Worm (Caenorhabditis elegans): Measurements from ENCODE around the gene F55B12.10.

F55B12.10 gene

ce11 chrV:13830813-13831212, 8.7 kb upstream of the F55B12.10 start, which contains the start of gene str-165:
str-165 (plus strand) TSS chrV:13831113.
- TF ChIP-seq him-1 (tag; optimal IDR thresholded peaks at IDR 0.05): no peak
- no peak for TF ChIP-seq W03F9.2 (tag; optimal IDR thresholded peaks at IDR 0.05)
- no peak for TF ChIP-seq dao-5 (tag; optimal IDR thresholded peaks at IDR 0.05)

- TF ChIP-seq him-1 (tag; optimal IDR thresholded peaks at IDR 0.05) (no peak), W03F9.2 (tag; optimal IDR thresholded peaks at IDR 0.05) (no peak), dao-5 (tag; optimal IDR thresholded peaks at IDR 0.05) (no peak)
Measured at ce11 chrV:13833951-13834350, 5.6 kb upstream of the F55B12.10 start, which contains the start of gene srx-129. srx-129 (plus strand) TSS chrV:13834251.

ce11 chrV:13837173-13837572, 2.4 kb upstream of the F55B12.10 start, which contains the start of gene srx-128:
srx-128 (plus strand) TSS chrV:13837473.
- TF ChIP-seq W03F9.2 (tag; optimal IDR thresholded peaks at IDR 0.05) (no peak), him-1 (tag; optimal IDR thresholded peaks at IDR 0.05) (no peak), dao-5 (tag; optimal IDR thresholded peaks at IDR 0.05) (no peak)

DNA sequence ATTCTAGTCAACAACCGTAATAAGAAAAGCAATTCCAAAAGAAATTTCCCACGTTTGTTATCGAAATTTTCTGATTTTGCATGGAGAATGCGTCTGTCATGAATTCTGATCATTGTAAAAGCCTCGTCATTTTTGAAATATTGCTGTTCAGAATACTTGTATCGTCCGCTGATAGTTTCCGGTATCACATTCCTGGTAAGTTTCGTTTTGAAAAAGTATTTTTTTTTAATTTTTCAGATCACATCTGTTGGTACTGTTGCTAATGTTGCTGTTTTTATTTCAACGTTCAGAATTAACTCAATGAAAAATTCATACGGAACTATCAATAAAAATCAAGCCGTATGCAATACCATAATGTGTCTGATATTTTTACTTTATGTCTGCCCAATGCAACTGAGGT, 1.4 kb downstream of the F55B12.10 start, which contains the start of gene srx-17:
srx-17 (plus strand) TSS at position 301 of the 400 bp plus-strand sequence.
- no peak for TF ChIP-seq him-1 (tag; optimal IDR thresholded peaks at IDR 0.05)
- TF ChIP-seq dao-5 (tag; optimal IDR thresholded peaks at IDR 0.05): no peak
- TF ChIP-seq W03F9.2 (tag; optimal IDR thresholded peaks at IDR 0.05): no peak

ce11 chrV:13843147-13843546, 3.6 kb downstream of the F55B12.10 start, which contains the start of gene srx-130:
srx-130 (plus strand) TSS chrV:13843447.
- no peak for TF ChIP-seq dao-5 (tag; optimal IDR thresholded peaks at IDR 0.05)
- no peak for TF ChIP-seq him-1 (tag; optimal IDR thresholded peaks at IDR 0.05)
- no peak for TF ChIP-seq W03F9.2 (tag; optimal IDR thresholded peaks at IDR 0.05)

DNA sequence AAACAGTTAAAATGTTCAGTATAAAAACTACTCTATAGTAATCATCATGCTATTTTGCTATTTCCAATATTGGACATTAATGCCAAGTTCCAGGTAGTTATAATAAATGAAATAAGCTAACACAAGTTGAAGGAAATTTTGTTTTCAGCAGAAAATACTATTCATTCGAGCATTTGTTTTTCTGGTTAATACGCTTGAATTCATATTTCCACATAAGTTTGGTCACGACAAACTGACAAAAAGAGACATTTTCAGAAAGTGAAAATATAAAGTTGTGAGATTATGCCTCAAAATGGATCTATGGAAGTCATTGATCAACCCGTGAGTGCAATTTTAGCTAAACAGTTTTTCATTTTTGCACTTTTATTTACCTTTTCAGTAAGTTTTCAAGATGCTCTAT, 5.6 kb downstream of the F55B12.10 start, which contains the start of gene srx-131:
srx-131 (plus strand) TSS at position 301 of the 400 bp plus-strand sequence.
- no peak for TF ChIP-seq him-1 (tag; optimal IDR thresholded peaks at IDR 0.05)
- no peak for TF ChIP-seq W03F9.2 (tag; optimal IDR thresholded peaks at IDR 0.05)
- no peak for TF ChIP-seq dao-5 (tag; optimal IDR thresholded peaks at IDR 0.05)

DNA sequence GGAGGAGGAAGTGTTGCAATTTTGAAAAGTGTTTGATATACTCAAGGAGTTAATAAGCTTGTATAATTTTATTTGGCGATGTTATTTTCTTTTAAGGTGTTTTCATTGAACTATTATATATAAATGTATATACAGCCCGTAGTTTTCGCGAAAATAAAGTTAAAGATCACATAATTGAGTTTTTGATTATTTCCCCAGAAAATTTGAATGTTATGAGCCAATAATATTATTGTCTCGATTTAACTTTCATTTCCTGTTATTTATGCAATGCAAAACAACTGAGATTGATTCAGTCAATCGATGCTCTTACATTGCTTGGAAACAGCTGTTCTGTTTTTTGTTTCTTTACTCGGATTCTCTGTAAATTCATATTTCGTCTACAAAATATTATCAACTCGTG, 8.8 kb downstream of the F55B12.10 start, which contains the start of gene srx-133:
srx-133 (plus strand) TSS at position 301 of the 400 bp plus-strand sequence.
- TF ChIP-seq W03F9.2 (tag; optimal IDR thresholded peaks at IDR 0.05) (no peak), dao-5 (tag; optimal IDR thresholded peaks at IDR 0.05) (no peak), him-1 (tag; optimal IDR thresholded peaks at IDR 0.05) (no peak)

DNA sequence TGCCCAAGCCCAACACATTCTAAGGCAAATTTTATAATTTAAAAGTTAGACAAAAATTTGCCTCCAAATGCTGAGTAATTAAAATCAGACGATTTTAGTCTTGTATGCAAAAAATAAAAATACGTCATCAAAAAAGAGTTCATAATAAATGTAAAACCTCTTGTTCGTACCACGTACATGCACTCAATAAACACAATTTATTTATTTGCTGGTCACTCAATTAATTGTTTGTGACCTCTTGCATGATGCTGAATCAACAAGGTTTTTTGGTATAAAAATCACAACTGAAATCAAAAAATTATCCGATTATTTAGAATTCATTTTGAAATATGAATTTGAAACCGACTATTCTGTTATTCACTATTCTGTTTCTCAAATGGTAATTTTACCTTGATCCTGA, 10.6 kb downstream of the F55B12.10 start, which contains the start of gene hpx-2:
hpx-2 (plus strand) TSS at position 301 of the 400 bp plus-strand sequence.
- no peak for TF ChIP-seq W03F9.2 (tag; optimal IDR thresholded peaks at IDR 0.05)
- TF ChIP-seq dao-5 (tag; optimal IDR thresholded peaks at IDR 0.05): no peak
- TF ChIP-seq him-1 (tag; optimal IDR thresholded peaks at IDR 0.05): no peak

DNA sequence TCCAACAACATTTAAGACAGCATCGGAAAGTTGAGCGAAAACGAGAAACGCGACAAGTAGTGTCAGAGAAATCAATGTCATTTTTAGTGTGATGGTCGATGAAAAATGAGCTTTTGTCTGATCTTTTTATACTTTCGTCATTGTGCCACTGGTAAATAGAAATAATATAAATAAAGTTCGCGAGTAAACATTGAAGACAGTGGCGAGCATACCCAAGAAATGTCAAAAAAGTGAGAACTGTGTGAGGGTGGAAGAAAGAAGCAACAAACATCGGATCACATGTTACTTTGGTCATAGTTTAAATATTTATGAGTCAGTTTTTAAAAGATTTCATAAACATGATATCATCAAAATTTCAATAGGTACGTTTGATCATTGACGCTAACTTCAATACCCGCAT, 14.8 kb downstream of the F55B12.10 start, which contains the start of gene ttr-21:
ttr-21 (minus strand) TSS at position 100 of the 400 bp plus-strand sequence.
- TF ChIP-seq dao-5 (tag; optimal IDR thresholded peaks at IDR 0.05) (no peak), him-1 (tag; optimal IDR thresholded peaks at IDR 0.05) (no peak), W03F9.2 (tag; optimal IDR thresholded peaks at IDR 0.05) (no peak)

ce11 chrV:13856376-13856775, 16.8 kb downstream of the F55B12.10 start, which contains the start of gene srx-134:
srx-134 (minus strand) TSS chrV:13856476.
- TF ChIP-seq him-1 (tag; optimal IDR thresholded peaks at IDR 0.05): no peak

DNA sequence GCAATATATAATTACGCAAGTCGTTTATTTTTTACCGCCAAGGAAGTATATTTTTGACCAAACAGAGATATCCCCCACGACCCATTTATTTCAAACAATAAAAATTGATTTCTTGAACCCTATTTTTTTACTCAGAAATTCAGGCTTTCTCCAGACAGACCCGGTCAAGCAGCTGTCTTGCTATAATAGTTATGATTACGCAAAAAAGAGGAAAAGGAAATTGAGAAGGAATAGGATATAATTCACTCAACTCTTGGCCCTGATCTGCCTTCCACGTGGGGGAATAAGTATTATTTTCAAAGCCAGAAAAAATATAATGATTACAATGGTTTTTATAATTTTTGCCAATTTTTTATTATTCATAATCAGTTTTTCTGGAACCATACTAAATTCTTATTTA, 17.6 kb downstream of the F55B12.10 start, which contains the start of gene srx-136:
srx-136 (plus strand) TSS at position 301 of the 400 bp plus-strand sequence.
- TF ChIP-seq him-1 (tag; optimal IDR thresholded peaks at IDR 0.05) (no peak), dao-5 (tag; optimal IDR thresholded peaks at IDR 0.05) (no peak), W03F9.2 (tag; optimal IDR thresholded peaks at IDR 0.05) (no peak)

ce11 chrV:13858906-13859305, 19.4 kb downstream of the F55B12.10 start, which contains the start of gene srx-135:
srx-135 (plus strand) TSS chrV:13859206.
- TF ChIP-seq W03F9.2 (tag; optimal IDR thresholded peaks at IDR 0.05) (no peak), him-1 (tag; optimal IDR thresholded peaks at IDR 0.05) (no peak), dao-5 (tag; optimal IDR thresholded peaks at IDR 0.05) (no peak)

DNA sequence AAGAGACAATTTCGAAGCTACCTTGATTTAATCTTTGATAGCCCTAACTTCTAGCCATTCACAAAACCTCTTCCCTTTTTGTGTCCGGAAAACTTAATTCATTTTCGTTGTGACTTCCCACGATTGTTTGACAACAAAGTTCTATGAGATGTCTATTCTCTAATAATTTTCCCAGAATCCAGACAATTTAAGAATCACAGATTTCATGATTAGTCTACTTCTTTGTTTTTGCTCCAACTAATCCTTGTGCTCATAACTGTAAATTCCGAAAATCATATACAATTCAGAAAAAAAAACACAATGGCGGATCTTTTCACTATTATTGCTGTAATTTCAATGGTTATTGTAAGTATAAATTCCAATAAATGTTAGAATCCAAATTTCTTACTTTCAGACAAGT, 23.0 kb downstream of the F55B12.10 start, which contains the start of gene srx-137:
srx-137 (plus strand) TSS at position 301 of the 400 bp plus-strand sequence.
- TF ChIP-seq W03F9.2 (tag; optimal IDR thresholded peaks at IDR 0.05): no peak
- no peak for TF ChIP-seq dao-5 (tag; optimal IDR thresholded peaks at IDR 0.05)
- TF ChIP-seq him-1 (tag; optimal IDR thresholded peaks at IDR 0.05): no peak

DNA sequence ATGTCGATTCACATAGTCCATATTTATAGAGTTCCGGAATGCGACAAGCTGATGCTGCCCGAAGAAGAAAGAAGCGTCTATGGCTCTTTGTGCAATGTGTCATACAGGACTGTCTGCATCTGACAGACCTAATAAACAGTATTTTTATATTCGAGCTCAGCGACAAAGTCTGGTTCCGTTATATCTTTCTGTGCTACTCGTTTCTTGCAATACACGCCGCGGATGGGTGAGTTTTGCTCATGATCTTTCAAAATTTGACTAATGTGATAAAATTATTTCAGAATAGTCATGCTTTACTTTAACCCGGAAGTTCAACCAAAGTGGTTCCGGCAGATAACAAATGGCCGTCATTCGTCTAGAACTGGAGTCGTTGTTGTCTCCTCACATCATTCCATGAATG, 24.2 kb downstream of the F55B12.10 start:
- no peak for TF ChIP-seq dao-5 (tag; optimal IDR thresholded peaks at IDR 0.05)
- no peak for TF ChIP-seq him-1 (tag; optimal IDR thresholded peaks at IDR 0.05)
- no peak for TF ChIP-seq W03F9.2 (tag; optimal IDR thresholded peaks at IDR 0.05)
